Worm (Caenorhabditis elegans): Measurements from ENCODE around the gene cpg-24.

The cpg-24 gene

DNA sequence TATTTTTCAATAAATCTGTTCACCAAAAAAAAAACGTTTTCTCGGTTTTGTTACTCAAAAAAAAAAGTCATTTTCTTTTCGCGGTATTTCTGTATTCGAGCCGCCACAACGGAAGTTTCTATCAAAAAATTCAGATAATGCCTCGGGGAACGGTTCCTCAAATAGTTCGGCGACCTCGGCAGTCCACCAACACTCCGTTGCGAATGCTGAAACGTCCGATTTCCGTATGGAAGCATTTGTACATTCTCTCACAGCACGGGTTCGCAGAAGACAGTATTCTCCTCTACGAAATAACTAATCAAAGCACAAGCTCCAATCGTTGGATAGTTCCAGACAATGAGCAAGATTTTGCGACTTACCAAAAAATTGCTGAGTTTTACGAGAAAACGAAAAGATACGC lies 28.2 kb downstream of the cpg-24 start, which contains the start of gene Y41D4B.4:
TSS of gene Y41D4B.4 (plus strand) at position 133 of the 400 bp plus-strand sequence.
- TF ChIP-seq ama-1 (optimal IDR thresholded peaks at IDR 0.05), result no peak
- no peak for TF ChIP-seq tra-4 (tag; optimal IDR thresholded peaks at IDR 0.05)
- no peak for TF ChIP-seq hmbx-1 (tag; optimal IDR thresholded peaks at IDR 0.05)
- TF ChIP-seq hnd-1 (tag; optimal IDR thresholded peaks at IDR 0.05), result no peak
- TF ChIP-seq ceh-13 (GFP tag; optimal IDR thresholded peaks at IDR 0.05), result no peak
- TF ChIP-seq F13C5.2 (tag; optimal IDR thresholded peaks at IDR 0.05), result no peak
- no peak for TF ChIP-seq aly-1 (tag; optimal IDR thresholded peaks at IDR 0.05)
- TF ChIP-seq sea-1 (GFP tag; conservative IDR thresholded peaks at IDR 0.05), result no peak
- TF ChIP-seq ets-7 (tag; optimal IDR thresholded peaks at IDR 0.05), result no peak
- TF ChIP-seq ceh-36 (tag; optimal IDR thresholded peaks at IDR 0.05), result no peak
- no peak for TF ChIP-seq pes-1 (GFP tag; IDR thresholded peaks at IDR 0.05)
- no peak for TF ChIP-seq B0310.2 (tag; optimal IDR thresholded peaks at IDR 0.05)
- no peak for TF ChIP-seq hmg-4 (GFP tag; optimal IDR thresholded peaks at IDR 0.05)
- no peak for TF ChIP-seq flt-1 (GFP tag; IDR thresholded peaks at IDR 0.05)
- TF ChIP-seq tbx-37 (GFP tag; conservative IDR thresholded peaks at IDR 0.05), result no peak
- TF ChIP-seq tbx-11 (GFP tag; IDR thresholded peaks at IDR 0.05), result no peak
- TF ChIP-seq scrt-1 (GFP tag; IDR thresholded peaks at IDR 0.05), result no peak

DNA sequence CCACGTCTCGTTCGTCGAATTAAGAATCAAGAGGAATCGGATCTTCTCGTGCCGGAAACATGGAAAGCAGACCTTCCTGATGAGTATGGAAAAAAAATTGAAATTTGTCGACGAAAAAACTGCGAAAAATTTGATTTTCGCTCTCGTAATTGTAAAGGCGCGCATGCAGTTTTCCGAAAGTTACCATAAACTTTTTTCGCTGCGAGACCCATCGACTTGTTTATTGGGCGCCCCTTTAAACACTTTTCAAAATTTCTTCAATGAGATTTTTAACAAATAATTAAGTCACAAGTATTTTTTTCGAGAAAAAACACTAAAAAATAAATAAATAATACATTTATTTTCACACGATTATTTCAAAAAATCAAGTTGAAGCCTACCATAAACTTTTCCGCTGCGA lies 29.0 kb downstream of the cpg-24 start:
- TF ChIP-seq ets-7 (tag; optimal IDR thresholded peaks at IDR 0.05) (no peak), tbx-37 (GFP tag; conservative IDR thresholded peaks at IDR 0.05) (no peak), B0310.2 (tag; optimal IDR thresholded peaks at IDR 0.05) (no peak), hmbx-1 (tag; optimal IDR thresholded peaks at IDR 0.05) (no peak), ama-1 (optimal IDR thresholded peaks at IDR 0.05) (no peak), flt-1 (GFP tag; IDR thresholded peaks at IDR 0.05) (no peak), ceh-36 (tag; optimal IDR thresholded peaks at IDR 0.05) (no peak), hnd-1 (tag; optimal IDR thresholded peaks at IDR 0.05) (no peak)

DNA sequence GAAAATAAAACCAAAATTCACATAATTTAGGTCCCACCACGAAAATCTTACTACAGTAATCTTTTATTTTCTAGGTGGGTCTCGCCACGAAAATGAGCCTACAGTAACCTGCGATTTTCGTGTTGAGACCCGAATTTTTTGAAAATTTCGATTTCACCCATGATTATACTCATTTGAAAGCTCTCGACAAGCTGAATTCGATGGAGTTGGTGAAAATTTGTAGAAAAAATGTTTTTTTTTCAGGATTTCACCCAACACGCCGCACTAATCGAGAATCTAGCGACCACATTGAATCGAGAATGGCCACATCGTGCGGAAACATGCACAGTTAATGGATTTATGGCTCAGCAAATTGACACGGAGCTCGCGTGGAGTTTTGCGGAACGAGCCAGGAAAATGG lies 31.1 kb downstream of the cpg-24 start:
- TF ChIP-seq ceh-36 (tag; optimal IDR thresholded peaks at IDR 0.05) (no peak), flt-1 (GFP tag; IDR thresholded peaks at IDR 0.05) (no peak), B0310.2 (tag; optimal IDR thresholded peaks at IDR 0.05) (no peak), ceh-13 (GFP tag; optimal IDR thresholded peaks at IDR 0.05) (no peak)

DNA sequence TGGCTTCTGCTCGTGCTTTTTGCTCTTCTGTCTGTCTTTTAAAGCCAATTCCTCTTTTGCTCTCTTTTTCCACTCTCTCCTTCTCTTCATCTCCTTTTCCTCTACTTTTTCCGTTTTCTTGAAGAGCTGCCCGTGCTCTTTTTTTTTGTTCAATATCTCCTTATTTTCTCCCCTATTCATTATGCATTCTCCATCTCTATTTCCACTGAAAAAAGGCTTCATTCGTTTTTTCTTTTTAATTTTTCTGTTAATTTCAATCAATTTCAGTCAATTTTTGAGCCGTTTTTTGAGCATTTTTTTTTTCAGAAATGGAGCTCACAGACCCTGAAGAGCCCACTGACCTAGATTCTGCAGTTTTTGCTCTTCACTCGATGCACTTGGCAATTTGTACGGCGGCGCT lies 40.6 kb downstream of the cpg-24 start, which contains the start of gene Y41D4B.1:
TSS of gene Y41D4B.1 (plus strand) at position 301 of the 400 bp plus-strand sequence.
- TF ChIP-seq tra-4 (tag; optimal IDR thresholded peaks at IDR 0.05) (no peak), ama-1 (optimal IDR thresholded peaks at IDR 0.05) (no peak), ceh-13 (GFP tag; optimal IDR thresholded peaks at IDR 0.05) (no peak), hnd-1 (tag; optimal IDR thresholded peaks at IDR 0.05) (no peak), aly-1 (tag; optimal IDR thresholded peaks at IDR 0.05) (no peak), ceh-36 (tag; optimal IDR thresholded peaks at IDR 0.05) (no peak), F13C5.2 (tag; optimal IDR thresholded peaks at IDR 0.05) (no peak), tbx-37 (GFP tag; conservative IDR thresholded peaks at IDR 0.05) (no peak), ets-7 (tag; optimal IDR thresholded peaks at IDR 0.05) (no peak), hmbx-1 (tag; optimal IDR thresholded peaks at IDR 0.05) (no peak), tbx-11 (GFP tag; IDR thresholded peaks at IDR 0.05) (no peak), sea-1 (GFP tag; conservative IDR thresholded peaks at IDR 0.05) (no peak), hmg-4 (GFP tag; optimal IDR thresholded peaks at IDR 0.05) (no peak), B0310.2 (tag; optimal IDR thresholded peaks at IDR 0.05) (no peak)

DNA sequence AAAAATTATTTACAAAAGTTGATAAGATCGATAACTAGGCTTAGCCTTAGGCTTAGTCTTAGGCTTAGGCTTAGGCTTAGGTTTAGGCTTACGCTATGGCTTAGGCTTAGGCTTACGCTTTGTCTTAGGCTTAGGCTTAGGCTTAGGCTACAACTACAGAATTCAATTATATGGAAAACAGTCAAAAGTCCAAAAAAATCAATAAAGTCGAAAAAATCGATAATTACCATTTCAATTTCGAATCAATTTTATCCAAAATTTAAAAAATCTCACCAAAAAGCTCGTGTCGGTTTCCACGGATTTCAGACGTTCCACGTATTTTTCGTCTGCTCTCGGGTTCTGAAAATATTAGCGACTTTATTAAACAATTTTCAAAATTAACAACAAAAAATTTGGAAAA lies 45.2 kb downstream of the cpg-24 start:
- TF ChIP-seq F13C5.2 (tag; optimal IDR thresholded peaks at IDR 0.05), result no peak
- TF ChIP-seq ceh-36 (tag; optimal IDR thresholded peaks at IDR 0.05), result peak; percentile 7

DNA sequence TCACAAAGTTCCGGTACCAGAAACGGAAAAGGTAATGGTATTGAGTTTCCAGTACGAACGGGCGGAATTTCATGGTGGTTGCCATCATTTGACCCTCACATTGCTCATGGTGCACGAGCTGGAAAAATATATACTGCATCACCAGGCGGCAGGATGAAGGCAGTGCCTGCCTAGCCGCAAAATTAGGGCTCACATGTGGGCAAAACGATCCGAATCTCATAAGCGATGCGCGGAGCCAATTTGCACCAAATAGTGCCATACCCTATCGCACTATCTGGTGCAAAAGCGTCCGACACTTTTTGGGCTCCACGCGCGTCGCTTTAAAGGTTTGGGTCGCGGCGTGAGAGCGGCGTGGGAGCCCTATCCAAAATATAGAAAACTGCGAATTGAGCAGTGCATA lies 47.5 kb downstream of the cpg-24 start:
- TF ChIP-seq hnd-1 (tag; optimal IDR thresholded peaks at IDR 0.05) (no peak), ceh-13 (GFP tag; optimal IDR thresholded peaks at IDR 0.05) (no peak), tra-4 (tag; optimal IDR thresholded peaks at IDR 0.05) (no peak), F13C5.2 (tag; optimal IDR thresholded peaks at IDR 0.05) (no peak), B0310.2 (tag; optimal IDR thresholded peaks at IDR 0.05) (no peak), hmg-4 (GFP tag; optimal IDR thresholded peaks at IDR 0.05) (no peak), hmbx-1 (tag; optimal IDR thresholded peaks at IDR 0.05) (no peak), flt-1 (GFP tag; IDR thresholded peaks at IDR 0.05) (no peak), ceh-36 (tag; optimal IDR thresholded peaks at IDR 0.05) (no peak), tbx-37 (GFP tag; conservative IDR thresholded peaks at IDR 0.05) (no peak), pes-1 (GFP tag; IDR thresholded peaks at IDR 0.05) (no peak), ets-7 (tag; optimal IDR thresholded peaks at IDR 0.05) (no peak), ama-1 (optimal IDR thresholded peaks at IDR 0.05) (no peak), sea-1 (GFP tag; conservative IDR thresholded peaks at IDR 0.05) (no peak)

DNA sequence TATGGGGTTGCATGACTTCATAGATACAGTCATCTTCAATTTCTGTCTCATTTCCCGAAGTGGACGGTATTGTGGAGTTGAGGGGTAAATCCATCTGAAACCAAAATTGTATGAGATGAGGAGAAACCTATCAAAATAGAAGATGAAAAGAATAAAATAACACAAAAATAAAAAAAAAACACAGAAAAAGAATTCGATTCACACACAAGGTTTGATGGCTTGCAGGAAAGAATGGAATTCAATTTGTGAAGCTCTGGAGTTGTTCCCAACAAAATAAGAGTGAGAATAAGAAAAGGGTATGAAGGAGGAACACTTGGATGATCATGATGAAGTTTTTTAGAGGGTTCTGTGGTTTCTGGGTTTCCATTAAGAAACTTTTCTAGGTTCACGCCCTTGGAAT lies 50.3 kb downstream of the cpg-24 start, which contains the start of gene Y41D4B.24:
TSS of gene Y41D4B.24 (minus strand) at position 101 of the 400 bp plus-strand sequence.
- TF ChIP-seq hmbx-1 (tag; optimal IDR thresholded peaks at IDR 0.05), result no peak
- no peak for TF ChIP-seq pes-1 (GFP tag; IDR thresholded peaks at IDR 0.05)
